Worm (Caenorhabditis elegans) whole organism, L3 larva: ENCODE measurements around the gene srb-17.

Experiments
- R02D3.7 ChIP-seq: fragments of 150-350 bp; optimal IDR thresholded peaks from 2 replicates; lab custom pipeline; 2014; ENCODE audit warnings: missing biosample characterization, missing genetic modification characterization
- ceh-16 ChIP-seq: sonication (generic microtip); optimal IDR thresholded peaks from 2 replicates; lab custom pipeline; 2017; ENCODE audit warnings: missing biosample characterization, missing genetic modification characterization
- ceh-28 ChIP-seq: fragments of 150-350 bp; optimal IDR thresholded peaks from 2 replicates; lab custom pipeline; 2014; ENCODE audit warnings: missing biosample characterization, missing genetic modification reagents, missing genetic modification characterization
- ceh-82 ChIP-seq: fragments of 150-350 bp; optimal IDR thresholded peaks from 2 replicates; lab custom pipeline; 2014; ENCODE audit warnings: missing biosample characterization, missing genetic modification characterization
- ceh-9 ChIP-seq: sonication (generic microtip); optimal IDR thresholded peaks from 2 replicates; lab custom pipeline; 2018; ENCODE audit warnings: missing biosample characterization, missing genetic modification characterization
- elt-2 ChIP-seq: sonication (generic microtip); optimal IDR thresholded peaks from 2 replicates; lab custom pipeline; 2016; ENCODE audit warnings: missing genetic modification reagents, mild to moderate bottlenecking, missing genetic modification characterization, missing compliant biosample characterization
- fkh-10 ChIP-seq: sonication (generic microtip); optimal IDR thresholded peaks from 2 replicates; lab custom pipeline; 2017; ENCODE audit warnings: missing biosample characterization, missing genetic modification reagents, missing genetic modification characterization
- nhr-76 ChIP-seq: fragments of 150-350 bp; sonication (generic microtip); optimal IDR thresholded peaks from 5 replicates; lab custom pipeline; 2014; ENCODE audit warnings: missing biosample characterization, missing genetic modification characterization
- unc-62 ChIP-seq: fragments of 150-350 bp; sonication (generic microtip); optimal IDR thresholded peaks from 4 replicates; lab custom pipeline; 2014; ENCODE audit warnings: missing biosample characterization, missing genetic modification reagents, missing genetic modification characterization

DNA sequence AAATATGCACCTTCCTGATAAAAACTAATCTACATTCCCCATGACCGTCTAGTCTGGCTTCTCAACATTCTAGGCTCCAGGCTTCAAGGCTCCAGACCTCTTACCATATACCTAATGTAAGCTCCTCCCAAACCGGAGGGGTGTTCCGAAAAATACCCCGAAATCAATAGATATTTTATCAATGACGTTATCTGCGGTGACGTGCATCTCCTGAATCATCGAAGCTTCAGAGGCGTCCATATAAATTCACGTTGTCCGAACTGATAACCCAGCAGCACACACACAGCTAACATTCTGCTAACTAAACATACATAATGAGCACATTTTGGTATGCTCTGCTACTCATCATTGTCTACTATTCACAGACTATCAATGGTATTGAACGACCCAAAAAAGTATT is 12.5 kb upstream of the srb-17 start, which contains the start of gene ugt-44:
- TF ChIP-seq ceh-28 (tag; lab: Kevin White, UChicago) (no peak), R02D3.7 (tag; lab: Kevin White, UChicago) (no peak), fkh-10 (no peak), ceh-16 (tag; lab: Kevin White, UChicago) (no peak), ceh-9 (tag; lab: Kevin White, UChicago) (no peak), elt-2 (peak; percentile 88), ceh-82 (no peak), nhr-76 (tag; lab: Kevin White, UChicago) (no peak), unc-62 (no peak)
